Fruit fly (Drosophila melanogaster): Measurements from ENCODE around the gene CG42375.

CG42375 gene

dm6 chr3R:13793979-13794665 is 14.7 kb downstream of the CG42375 start:
- peak; percentile 25 for TF ChIP-seq Dif (GFP tag; optimal IDR thresholded peaks at IDR 0.05; ENCODE audit: partially characterized antibody)
- TF ChIP-seq Sp1 (GFP tag; optimal IDR thresholded peaks at IDR 0.05) = peak; percentile 71
- TF ChIP-seq psq (GFP tag; optimal IDR thresholded peaks at IDR 0.05) = peak; percentile 17
- peak in 1 of 2 experiments; percentile 69 for TF ChIP-seq foxo (GFP tag; optimal IDR thresholded peaks at IDR 0.05)
- no peak for TF ChIP-seq dl (GFP tag; optimal IDR thresholded peaks at IDR 0.05; ENCODE audit: insufficient read depth in 1 of 2, partially characterized antibody in 2 of 2)
- peak; percentile 57 for TF ChIP-seq dmrt93B (GFP tag; optimal IDR thresholded peaks at IDR 0.05)
- no peak for TF ChIP-seq Hr83 (GFP tag; optimal IDR thresholded peaks at IDR 0.05; ENCODE audit: poor library complexity, severe bottlenecking)
- TF ChIP-seq fru (GFP tag; optimal IDR thresholded peaks at IDR 0.05) = peak; percentile 30
- TF ChIP-seq HLH106 (tag; optimal IDR thresholded peaks at IDR 0.05) = peak; percentile 68
- no peak for TF ChIP-seq Dfd (GFP tag; optimal IDR thresholded peaks at IDR 0.05)
- TF ChIP-seq usp (GFP tag; optimal IDR thresholded peaks at IDR 0.05) = no peak
- peak; percentile 19 for TF ChIP-seq CG9705 (GFP tag; optimal IDR thresholded peaks at IDR 0.05)
- peak; percentile 28 for TF ChIP-seq h (GFP tag; optimal IDR thresholded peaks at IDR 0.05)

- TF ChIP-seq br (GFP tag; optimal IDR thresholded peaks at IDR 0.05) (no peak), N (GFP tag; optimal IDR thresholded peaks at IDR 0.05) (no peak), ey (GFP tag; optimal IDR thresholded peaks at IDR 0.05) (no peak), foxo (GFP tag; optimal IDR thresholded peaks at IDR 0.05) (no peak), sv (GFP tag; optimal IDR thresholded peaks at IDR 0.05) (no peak), jim (GFP tag; optimal IDR thresholded peaks at IDR 0.05) (no peak), Dif (GFP tag; optimal IDR thresholded peaks at IDR 0.05; ENCODE audit: partially characterized antibody) (peak; percentile 60), Hr78 (GFP tag; optimal IDR thresholded peaks at IDR 0.05) (no peak), rgr (GFP tag; optimal IDR thresholded peaks at IDR 0.05) (no peak), dl (GFP tag; optimal IDR thresholded peaks at IDR 0.05; ENCODE audit: insufficient read depth in 1 of 2, partially characterized antibody in 2 of 2) (peak in 1 of 2 experiments; percentile 44), h (GFP tag; optimal IDR thresholded peaks at IDR 0.05) (no peak), fru (GFP tag; optimal IDR thresholded peaks at IDR 0.05) (peak; percentile 19), CrebA (GFP tag; optimal IDR thresholded peaks at IDR 0.05; ENCODE audit: borderline replicate concordance) (no peak), Sp1 (GFP tag; optimal IDR thresholded peaks at IDR 0.05) (no peak), Rel (GFP tag; optimal IDR thresholded peaks at IDR 0.05) (no peak), Rel (tag; optimal IDR thresholded peaks at IDR 0.05) (no peak), Vsx2 (GFP tag; optimal IDR thresholded peaks at IDR 0.05; ENCODE audit: partially characterized antibody) (peak; percentile 36), CG9705 (GFP tag; optimal IDR thresholded peaks at IDR 0.05) (no peak), usp (GFP tag; optimal IDR thresholded peaks at IDR 0.05) (no peak), tai (GFP tag; optimal IDR thresholded peaks at IDR 0.05) (no peak), dsf (GFP tag; optimal IDR thresholded peaks at IDR 0.05; ENCODE audit: borderline replicate concordance) (no peak)
Measured at dm6 chr3R:13794666-13795055, 15.2 kb downstream of the CG42375 start.

- TF ChIP-seq jim (GFP tag; optimal IDR thresholded peaks at IDR 0.05) (no peak), tai (GFP tag; optimal IDR thresholded peaks at IDR 0.05) (no peak), dmrt93B (GFP tag; optimal IDR thresholded peaks at IDR 0.05) (peak; percentile 27), Myc (optimal IDR thresholded peaks at IDR 0.05) (no peak), Hnf4 (GFP tag; optimal IDR thresholded peaks at IDR 0.05) (no peak), GATAd (GFP tag; optimal IDR thresholded peaks at IDR 0.05) (no peak), Dfd (GFP tag; optimal IDR thresholded peaks at IDR 0.05) (no peak), sage (GFP tag; optimal IDR thresholded peaks at IDR 0.05) (no peak), psq (GFP tag; optimal IDR thresholded peaks at IDR 0.05) (peak; percentile 34), h (GFP tag; optimal IDR thresholded peaks at IDR 0.05) (peak; percentile 52), CrebA (GFP tag; optimal IDR thresholded peaks at IDR 0.05; ENCODE audit: borderline replicate concordance) (no peak), Rel (GFP tag; optimal IDR thresholded peaks at IDR 0.05) (no peak), Rel (tag; optimal IDR thresholded peaks at IDR 0.05) (no peak), CG9705 (GFP tag; optimal IDR thresholded peaks at IDR 0.05) (no peak), br (GFP tag; optimal IDR thresholded peaks at IDR 0.05) (peak; percentile 10), dsf (GFP tag; optimal IDR thresholded peaks at IDR 0.05; ENCODE audit: borderline replicate concordance) (no peak), lola (GFP tag; optimal IDR thresholded peaks at IDR 0.05) (no peak), Abd-B (GFP tag; optimal IDR thresholded peaks at IDR 0.05) (no peak), Dif (GFP tag; optimal IDR thresholded peaks at IDR 0.05; ENCODE audit: partially characterized antibody) (no peak), N (GFP tag; optimal IDR thresholded peaks at IDR 0.05) (no peak), foxo (GFP tag; optimal IDR thresholded peaks at IDR 0.05) (peak in 1 of 2 experiments; percentile 69), OdsH (GFP tag; optimal IDR thresholded peaks at IDR 0.05) (peak; percentile 14), CG32264 (GFP tag; optimal IDR thresholded peaks at IDR 0.05) (no peak), fru (GFP tag; optimal IDR thresholded peaks at IDR 0.05) (peak; percentile 66), Vsx2 (GFP tag; optimal IDR thresholded peaks at IDR 0.05; ENCODE audit: partially characterized antibody) (no peak), dl (GFP tag; optimal IDR thresholded peaks at IDR 0.05; ENCODE audit: insufficient read depth in 1 of 2, partially characterized antibody in 2 of 2) (no peak), brk (GFP tag; optimal IDR thresholded peaks at IDR 0.05) (no peak), pan (optimal IDR thresholded peaks at IDR 0.05) (no peak), ey (GFP tag; optimal IDR thresholded peaks at IDR 0.05) (peak; percentile 6), Jra (GFP tag; optimal IDR thresholded peaks at IDR 0.05) (no peak), Hr78 (GFP tag; optimal IDR thresholded peaks at IDR 0.05) (no peak), sv (GFP tag; optimal IDR thresholded peaks at IDR 0.05) (no peak), woc (GFP tag; optimal IDR thresholded peaks at IDR 0.05) (no peak), usp (GFP tag; optimal IDR thresholded peaks at IDR 0.05) (no peak), rgr (GFP tag; optimal IDR thresholded peaks at IDR 0.05) (no peak), Hr83 (GFP tag; optimal IDR thresholded peaks at IDR 0.05; ENCODE audit: poor library complexity, severe bottlenecking) (no peak), Sp1 (GFP tag; optimal IDR thresholded peaks at IDR 0.05) (peak; percentile 63), HLH106 (tag; optimal IDR thresholded peaks at IDR 0.05) (peak; percentile 59), Mio (GFP tag; optimal IDR thresholded peaks at IDR 0.05) (no peak)
Measured at dm6 chr3R:13796071-13796470, 16.6 kb downstream of the CG42375 start.

All from whole organism, wandering third instar larva.